Worm (Caenorhabditis elegans): ENCODE data around the gene F37A4.3.

DNA sequence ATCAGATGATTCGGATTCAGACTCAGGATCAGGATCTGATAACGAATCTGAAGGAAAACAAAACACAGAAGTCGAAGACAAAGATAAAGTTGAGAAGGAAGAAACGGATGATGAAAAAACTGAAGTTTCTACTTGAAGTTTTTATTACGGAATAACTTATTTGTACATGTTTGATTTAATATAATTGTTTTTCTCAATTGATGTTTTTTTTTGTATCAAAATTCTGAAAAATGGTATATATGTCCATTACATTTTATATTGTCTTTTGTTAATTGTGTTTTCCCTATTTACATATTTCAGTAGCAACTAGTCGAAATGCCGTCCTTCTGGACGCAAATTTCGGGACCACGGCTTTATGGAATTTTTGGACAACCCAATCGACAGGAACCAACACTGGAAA, 4.7 kb downstream of the F37A4.3 start, which contains the start of gene F37A4.1:
- TF ChIP-seq dpl-1 (GFP tag; optimal IDR thresholded peaks at IDR 0.05) = no peak
- no peak for TF ChIP-seq sox-4 (tag; optimal IDR thresholded peaks at IDR 0.05)
- TF ChIP-seq pqm-1 (tag; optimal IDR thresholded peaks at IDR 0.05) = no peak
- no peak for TF ChIP-seq C04F5.9 (tag; optimal IDR thresholded peaks at IDR 0.05)
- TF ChIP-seq ama-1 (optimal IDR thresholded peaks at IDR 0.05) = no peak
- TF ChIP-seq nhr-71 (tag; optimal IDR thresholded peaks at IDR 0.05) = no peak
- no peak for TF ChIP-seq aly-2 (tag; optimal IDR thresholded peaks at IDR 0.05)
- TF ChIP-seq irx-1 (tag; optimal IDR thresholded peaks at IDR 0.05) = no peak

Data from whole organism, L1 larva.